Fruit fly (Drosophila melanogaster) whole organism, pupa: Measurements from ENCODE around the gene CG43221.

Source experiments
- CG10348 ChIP-seq: fragments of 200-800 bp; sonication (Bioruptor generic); IDR thresholded peaks from 2 replicates; pipeline ENCODE4 v1.3.6; 2022; ENCODE audit warnings: missing biosample characterization, missing genetic modification characterization
- CG12605 ChIP-seq: fragments of 200-800 bp; sonication (Bioruptor generic); IDR thresholded peaks from 2 replicates; pipeline ENCODE4 v1.3.6; 2022; ENCODE audit warnings: missing biosample characterization, missing genetic modification characterization
- CG13204 ChIP-seq: fragments of 200-800 bp; sonication (Bioruptor generic); optimal IDR thresholded peaks from 2 replicates; lab custom pipeline; 2018; ENCODE audit warnings: missing biosample characterization, mild to moderate bottlenecking, missing genetic modification characterization, moderate library complexity
- CG14655 ChIP-seq: fragments of 200-800 bp; sonication (Bioruptor generic); optimal IDR thresholded peaks from 3 replicates; lab custom pipeline; 2017; ENCODE audit warnings: mild to moderate bottlenecking, missing biosample characterization, missing genetic modification reagents, missing genetic modification characterization
- CG15710 ChIP-seq: fragments of 200-800 bp; sonication (Bioruptor generic); optimal IDR thresholded peaks from 2 replicates; lab custom pipeline; 2018; ENCODE audit warnings: missing biosample characterization, mild to moderate bottlenecking, missing genetic modification characterization, moderate library complexity
- CG17806 ChIP-seq: fragments of 200-800 bp; sonication (Bioruptor generic); optimal IDR thresholded peaks from 2 replicates; lab custom pipeline; 2018; ENCODE audit warnings: missing biosample characterization, mild to moderate bottlenecking, missing genetic modification characterization, moderate library complexity
- CG32121 ChIP-seq: fragments of 200-800 bp; sonication (Bioruptor generic); IDR thresholded peaks from 2 replicates; pipeline ENCODE4 v1.3.6; 2022; ENCODE audit warnings: missing biosample characterization, missing genetic modification characterization
- CG34367 ChIP-seq: fragments of 200-800 bp; sonication (Bioruptor generic); optimal IDR thresholded peaks from 2 replicates; lab custom pipeline; 2018; ENCODE audit warnings: missing biosample characterization, mild to moderate bottlenecking, missing genetic modification characterization
- CG4496 ChIP-seq: fragments of 200-800 bp; sonication (Bioruptor generic); IDR thresholded peaks from 3 replicates; pipeline ENCODE4 v1.3.6; 2022; ENCODE audit warnings: missing biosample characterization, missing genetic modification characterization
- CG8159 ChIP-seq: fragments of 200-800 bp; sonication (Bioruptor generic); optimal IDR thresholded peaks from 3 replicates; lab custom pipeline; 2018; ENCODE audit warnings: missing biosample characterization, mild to moderate bottlenecking, missing genetic modification characterization, moderate library complexity
- CG8301 ChIP-seq: fragments of 200-800 bp; sonication (Bioruptor generic); optimal IDR thresholded peaks from 2 replicates; lab custom pipeline; 2018; ENCODE audit warnings: missing biosample characterization, mild to moderate bottlenecking, missing genetic modification characterization
- CG9948 ChIP-seq: fragments of 200-800 bp; sonication (Bioruptor generic); optimal IDR thresholded peaks from 2 replicates; lab custom pipeline; 2018; ENCODE audit warnings: missing biosample characterization, mild to moderate bottlenecking, missing genetic modification characterization, moderate library complexity
- D1 ChIP-seq: fragments of 200-800 bp; sonication (Bioruptor generic); optimal IDR thresholded peaks from 2 replicates; lab custom pipeline; 2018; ENCODE audit warnings: missing biosample characterization, mild to moderate bottlenecking, missing genetic modification characterization, moderate library complexity
- EcR ChIP-seq: fragments of 200-800 bp; sonication (Bioruptor generic); optimal IDR thresholded peaks from 3 replicates; lab custom pipeline; 2019; ENCODE audit warnings: missing biosample characterization, missing genetic modification characterization, mild to moderate bottlenecking, moderate library complexity, missing genetic modification reagents
- Ets98B ChIP-seq: fragments of 200-800 bp; sonication (Bioruptor generic); IDR thresholded peaks from 2 replicates; pipeline ENCODE4 v1.3.6; 2022; ENCODE audit warnings: missing biosample characterization, missing genetic modification characterization
- Pif1A ChIP-seq: fragments of 200-800 bp; sonication (Bioruptor generic); optimal IDR thresholded peaks from 3 replicates; lab custom pipeline; 2016; ENCODE audit warnings: missing biosample characterization, missing genetic modification characterization
- Pif1B ChIP-seq: fragments of 200-800 bp; sonication (Bioruptor generic); optimal IDR thresholded peaks from 3 replicates; lab custom pipeline; 2016; ENCODE audit warnings: missing biosample characterization, missing genetic modification characterization
- Snoo ChIP-seq: fragments of 200-800 bp; sonication (Bioruptor generic); optimal IDR thresholded peaks from 3 replicates; lab custom pipeline; 2017; ENCODE audit warnings: missing biosample characterization, mild to moderate bottlenecking, missing genetic modification characterization, inconsistent platforms
- fd96Ca ChIP-seq: fragments of 200-800 bp; sonication (Bioruptor generic); IDR thresholded peaks from 3 replicates; pipeline ENCODE4 v1.3.6; 2022; ENCODE audit warnings: missing biosample characterization, missing genetic modification characterization
- gl ChIP-seq: fragments of 200-800 bp; sonication (Bioruptor generic); optimal IDR thresholded peaks from 2 replicates; lab custom pipeline; 2018; ENCODE audit warnings: missing biosample characterization, mild to moderate bottlenecking, missing genetic modification characterization
- rn ChIP-seq: fragments of 200-800 bp; sonication (Bioruptor generic); IDR thresholded peaks from 2 replicates; pipeline ENCODE4 v1.3.6; 2022; ENCODE audit warnings: missing biosample characterization, missing genetic modification characterization

Gene CG43221

DNA sequence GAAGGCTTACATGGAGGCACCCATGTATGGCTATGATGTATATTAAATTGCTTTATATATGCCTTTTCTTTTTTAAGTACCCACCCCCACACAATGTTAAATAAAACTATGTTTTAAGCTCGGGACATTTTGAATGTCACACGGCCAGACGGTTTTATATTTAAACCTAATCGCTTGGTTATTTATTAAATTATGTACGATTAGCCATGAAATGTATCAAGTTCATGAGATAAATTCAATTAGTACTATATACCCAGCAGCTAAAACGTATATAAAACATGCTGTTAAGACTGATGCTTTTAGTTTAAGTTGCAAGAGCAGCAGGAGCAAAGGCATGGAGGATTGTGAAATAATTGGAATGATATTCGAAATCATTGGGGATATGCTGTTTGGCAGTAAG, at the start of gene CG43221, which contains the start of gene CG43645:
Gene CG43221, plus strand, starts transcription at position 301 of the 400 bp plus-strand sequence.
Gene CG43645, plus strand, starts transcription at position 301 of the 400 bp plus-strand sequence.
- no peak for TF ChIP-seq CG17806 (tag; lab: Kevin White, UChicago)
- TF ChIP-seq CG9948 (tag; lab: Kevin White, UChicago), result no peak
- TF ChIP-seq Pif1A (GFP tag; lab: Kevin White, UChicago), result no peak
- no peak for TF ChIP-seq CG14655
- no peak for TF ChIP-seq CG10348 (GFP tag; lab: Robert Waterston, UW)
- TF ChIP-seq EcR (GFP tag; lab: Kevin White, UChicago), result no peak
- TF ChIP-seq CG8301 (tag; lab: Kevin White, UChicago), result no peak
- TF ChIP-seq CG13204 (GFP tag; lab: Kevin White, UChicago), result no peak
- TF ChIP-seq CG32121 (GFP tag; lab: Robert Waterston, UW), result no peak
- TF ChIP-seq Pif1B, result no peak
- no peak for TF ChIP-seq CG8159

DNA sequence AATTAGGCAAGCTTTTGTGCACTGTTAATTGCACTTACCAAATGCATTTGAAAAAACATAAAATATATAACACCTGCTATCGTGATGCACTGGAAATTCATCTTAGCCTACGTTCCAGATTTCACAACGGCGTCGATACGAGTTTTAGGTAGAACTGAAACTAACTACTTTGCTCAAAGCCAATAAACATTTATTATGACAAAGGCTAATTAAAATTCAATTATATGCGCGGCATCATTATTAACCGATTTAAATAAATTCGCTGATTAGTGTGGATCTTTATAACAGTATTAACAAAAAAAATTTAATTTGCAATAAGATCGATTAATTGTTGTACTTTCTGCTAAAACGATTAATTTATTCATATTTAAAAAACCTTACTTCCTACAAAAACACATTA, 49.1 kb upstream of the CG43221 start, which contains the start of gene CG33928:
Gene CG33928, minus strand, starts transcription at position 101 of the 400 bp plus-strand sequence.
- TF ChIP-seq EcR (GFP tag; lab: Kevin White, UChicago) (no peak), Pif1A (GFP tag; lab: Kevin White, UChicago) (no peak), Ets98B (no peak), CG9948 (tag; lab: Kevin White, UChicago) (no peak), CG4496 (GFP tag; lab: Robert Waterston, UW) (no peak), CG34367 (tag; lab: Kevin White, UChicago) (no peak), CG8301 (tag; lab: Kevin White, UChicago) (no peak), CG32121 (GFP tag; lab: Robert Waterston, UW) (no peak), rn (GFP tag; lab: Robert Waterston, UW) (no peak), CG10348 (GFP tag; lab: Robert Waterston, UW) (no peak), D1 (tag; lab: Kevin White, UChicago) (no peak)

DNA sequence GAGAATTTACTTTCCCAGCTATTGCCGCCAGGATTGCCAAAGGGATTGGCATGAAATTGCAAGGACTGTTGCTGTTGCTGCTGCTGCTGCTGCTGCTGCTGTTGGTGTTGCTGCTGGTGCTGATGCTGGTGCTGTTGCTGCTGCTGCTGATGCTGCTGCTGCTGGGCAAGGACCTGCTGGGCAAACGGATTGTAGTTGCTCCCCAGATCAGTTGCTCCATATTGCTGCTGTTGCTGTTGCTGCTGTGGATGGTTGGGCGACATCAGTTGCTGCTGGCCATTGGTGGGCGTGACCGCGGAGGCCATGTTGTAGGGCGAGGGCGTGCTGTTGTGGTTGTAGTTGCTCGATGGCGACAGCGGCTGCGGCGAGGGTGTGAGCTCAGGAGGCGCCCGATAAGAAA, 48.0 kb upstream of the CG43221 start:
- TF ChIP-seq Ets98B (no peak), fd96Ca (GFP tag; lab: Robert Waterston, UW) (no peak), CG10348 (GFP tag; lab: Robert Waterston, UW) (no peak), CG34367 (tag; lab: Kevin White, UChicago) (no peak), D1 (tag; lab: Kevin White, UChicago) (no peak), CG4496 (GFP tag; lab: Robert Waterston, UW) (no peak), CG14655 (no peak), CG32121 (GFP tag; lab: Robert Waterston, UW) (no peak), Pif1A (GFP tag; lab: Kevin White, UChicago) (no peak), CG9948 (tag; lab: Kevin White, UChicago) (no peak), CG8159 (no peak), Snoo (tag; lab: Kevin White, UChicago) (no peak), CG12605 (GFP tag; lab: Robert Waterston, UW) (no peak), CG13204 (GFP tag; lab: Kevin White, UChicago) (no peak), CG15710 (tag; lab: Kevin White, UChicago) (no peak), CG8301 (tag; lab: Kevin White, UChicago) (no peak), EcR (GFP tag; lab: Kevin White, UChicago) (no peak), rn (GFP tag; lab: Robert Waterston, UW) (no peak), CG17806 (tag; lab: Kevin White, UChicago) (no peak), gl (tag; lab: Kevin White, UChicago) (no peak)

DNA sequence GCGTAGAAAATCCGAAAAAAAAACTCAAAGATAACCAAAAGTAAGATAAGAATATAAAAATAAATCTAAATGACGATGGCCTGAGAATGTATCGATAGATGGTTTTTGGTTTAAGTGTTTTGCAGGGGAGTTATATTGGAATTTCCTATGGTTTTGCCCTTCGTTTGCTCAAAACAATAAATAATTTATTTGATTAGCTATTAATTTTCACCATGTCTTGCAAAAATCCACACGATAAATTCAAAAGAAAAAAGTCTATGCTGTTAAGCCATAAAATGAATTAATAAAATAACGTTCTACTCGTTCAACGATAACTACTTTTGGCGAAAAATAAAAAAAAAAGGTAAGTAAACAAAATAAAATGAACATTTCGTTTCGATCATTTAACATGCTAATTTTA, 38.5 kb upstream of the CG43221 start:
- no peak for TF ChIP-seq Ets98B
- no peak for TF ChIP-seq CG9948 (tag; lab: Kevin White, UChicago)
- TF ChIP-seq CG15710 (tag; lab: Kevin White, UChicago), result no peak
- TF ChIP-seq CG14655, result no peak
- no peak for TF ChIP-seq Snoo (tag; lab: Kevin White, UChicago)
- no peak for TF ChIP-seq CG12605 (GFP tag; lab: Robert Waterston, UW)
- TF ChIP-seq Pif1A (GFP tag; lab: Kevin White, UChicago), result no peak
- TF ChIP-seq CG13204 (GFP tag; lab: Kevin White, UChicago), result no peak
- no peak for TF ChIP-seq gl (tag; lab: Kevin White, UChicago)
- TF ChIP-seq CG8159, result no peak
- no peak for TF ChIP-seq CG32121 (GFP tag; lab: Robert Waterston, UW)
- TF ChIP-seq CG8301 (tag; lab: Kevin White, UChicago), result no peak
- no peak for TF ChIP-seq CG34367 (tag; lab: Kevin White, UChicago)
- TF ChIP-seq Pif1B, result no peak

DNA sequence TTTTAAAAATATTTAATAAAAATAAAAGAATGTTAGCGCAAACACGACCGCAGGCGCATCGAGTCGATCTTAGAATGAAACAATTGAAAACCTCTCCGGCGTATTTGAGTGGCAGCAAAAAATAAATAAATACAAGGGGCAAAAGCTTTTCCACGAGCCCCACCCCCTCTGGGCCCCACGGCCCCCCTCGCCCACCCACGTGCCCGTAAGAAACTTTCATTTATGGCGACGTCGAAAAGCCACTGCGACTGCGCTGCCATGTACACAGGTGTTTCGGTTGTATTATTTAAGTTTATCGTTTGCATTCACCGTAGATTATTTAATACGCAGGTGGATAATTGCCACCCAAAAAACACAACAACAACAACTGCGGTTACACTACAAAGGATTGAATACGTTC, 37.1 kb upstream of the CG43221 start:
- TF ChIP-seq CG32121 (GFP tag; lab: Robert Waterston, UW) (0 out of 2 replicates have a peak, but pooled peaks have one; percentile 27), CG12605 (GFP tag; lab: Robert Waterston, UW) (no peak; the same call in 1 of the 2 replicates), CG34367 (tag; lab: Kevin White, UChicago) (no peak), CG4496 (GFP tag; lab: Robert Waterston, UW) (peak; percentile 53; the same call in 2 of the 3 replicates)
- TF ChIP-seq, all 21 proteins: peak for 2
